Fruit fly (Drosophila melanogaster): ENCODE data around the gene cert.

DNA sequence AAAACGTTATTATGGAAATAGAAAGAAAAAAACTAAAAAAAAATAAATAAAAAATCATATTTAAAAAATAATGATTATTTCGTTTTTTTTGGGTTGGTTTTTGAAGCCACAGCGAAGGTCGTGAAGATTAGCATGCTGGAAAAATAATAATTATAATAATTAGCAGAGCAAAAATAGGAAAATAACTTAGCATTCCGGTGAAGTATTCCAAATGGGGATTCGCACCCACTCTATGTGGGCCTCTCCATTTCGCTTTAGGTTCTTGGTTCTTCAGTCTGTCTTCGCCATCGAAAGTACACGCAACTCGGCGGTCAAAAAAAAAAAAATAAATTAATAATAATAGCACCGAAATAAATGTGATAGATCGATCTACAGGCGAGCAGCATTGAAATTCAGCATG is 38.6 kb upstream of the cert start, which contains the start of gene CG34462:
- TF ChIP-seq CG6792 (GFP tag; optimal IDR thresholded peaks at IDR 0.05) (no peak), CG6854 (GFP tag; optimal IDR thresholded peaks at IDR 0.05) (no peak)

All from whole organism, prepupa.